Fruit fly (Drosophila melanogaster) whole organism, embryonic: ENCODE measurements around the gene osp.
A peak's percentile ranks its signal among the peaks of the same experiment; 100 is the strongest.

Source experiments
- Asciz ChIP-seq: fragments of 200-800 bp; sonication (Bioruptor generic); optimal IDR thresholded peaks from 2 replicates; lab custom pipeline; 2017; ENCODE audit warnings: missing biosample characterization, mild to moderate bottlenecking, missing genetic modification characterization, missing genetic modification reagents
- Awh ChIP-seq: fragments of 200-800 bp; sonication (Bioruptor generic); IDR thresholded peaks from 2 replicates; pipeline ENCODE4, ENCODE4 v1.3.6; 2022; ENCODE audit warnings: missing biosample characterization, missing genetic modification characterization
- B-H2 ChIP-seq: fragments of 200-800 bp; sonication (Bioruptor generic); optimal IDR thresholded peaks from 2 replicates; lab custom pipeline; 2018; ENCODE audit warnings: missing biosample characterization, mild to moderate bottlenecking, missing genetic modification characterization
- CG10959 ChIP-seq: fragments of 200-800 bp; sonication (Bioruptor generic); IDR thresholded peaks from 2 replicates; pipeline ENCODE4 v1.3.6; 2022; ENCODE audit warnings: missing biosample characterization, missing genetic modification characterization
- CG11093 ChIP-seq: fragments of 200-800 bp; sonication (Bioruptor generic); IDR thresholded peaks from 3 replicates; pipeline ENCODE4 v1.3.6; 2022; ENCODE audit warnings: missing biosample characterization, missing genetic modification characterization
- CG12155 ChIP-seq: fragments of 200-800 bp; sonication (Bioruptor generic); optimal IDR thresholded peaks from 3 replicates; lab custom pipeline; 2016; ENCODE audit warnings: missing biosample characterization, missing genetic modification characterization
- CG14014 ChIP-seq: fragments of 200-800 bp; sonication (Bioruptor generic); IDR thresholded peaks from 2 replicates; pipeline ENCODE4 v1.3.6; 2022; ENCODE audit warnings: missing biosample characterization, missing genetic modification characterization
- CG14710 ChIP-seq: fragments of 200-800 bp; sonication (Bioruptor generic); optimal IDR thresholded peaks from 3 replicates; lab custom pipeline; 2019; ENCODE audit warnings: missing biosample characterization, mild to moderate bottlenecking, missing genetic modification characterization, moderate library complexity
- CG1602 ChIP-seq: fragments of 200-800 bp; sonication (Bioruptor generic); optimal IDR thresholded peaks from 3 replicates; lab custom pipeline; 2016; ENCODE audit warnings: missing biosample characterization, missing genetic modification characterization
- CG16779 ChIP-seq: fragments of 200-800 bp; sonication (Bioruptor generic); IDR thresholded peaks from 2 replicates; pipeline ENCODE4 v1.3.6; 2022; ENCODE audit warnings: missing biosample characterization, missing genetic modification characterization
- CG1832 ChIP-seq: fragments of 200-800 bp; sonication (Bioruptor generic); optimal IDR thresholded peaks from 2 replicates; lab custom pipeline; 2017; ENCODE audit warnings: missing biosample characterization, mild to moderate bottlenecking, missing genetic modification characterization, inconsistent platforms
- CG2129 ChIP-seq: fragments of 200-800 bp; sonication (Bioruptor generic); IDR thresholded peaks from 2 replicates; pipeline ENCODE4 v1.3.6; 2022; ENCODE audit warnings: missing biosample characterization, missing genetic modification characterization; ENCODE audit not compliant: partially characterized antibody
- CG2678 ChIP-seq: fragments of 200-800 bp; sonication (Bioruptor generic); optimal IDR thresholded peaks from 3 replicates; lab custom pipeline; 2019; ENCODE audit warnings: missing biosample characterization, mild to moderate bottlenecking, missing genetic modification characterization, moderate library complexity
- CG30020 ChIP-seq: fragments of 200-800 bp; optimal IDR thresholded peaks from 2 replicates; lab custom pipeline; 2019; ENCODE audit warnings: missing biosample characterization, mild to moderate bottlenecking, missing genetic modification characterization, moderate library complexity
- CG3163 ChIP-seq: fragments of 200-800 bp; sonication (Bioruptor generic); optimal IDR thresholded peaks from 3 replicates; lab custom pipeline; 2016; ENCODE audit warnings: missing biosample characterization, missing genetic modification characterization
- CG32767 ChIP-seq: fragments of 200-800 bp; sonication (Bioruptor generic); IDR thresholded peaks from 2 replicates; pipeline ENCODE4 v1.3.6; 2022; ENCODE audit warnings: missing biosample characterization, missing genetic modification characterization
- CG3838 ChIP-seq: fragments of 200-800 bp; sonication (Bioruptor generic); optimal IDR thresholded peaks from 3 replicates; lab custom pipeline; 2016; ENCODE audit warnings: missing biosample characterization, missing genetic modification characterization
- CG6854 ChIP-seq: fragments of 200-800 bp; sonication (Bioruptor generic); optimal IDR thresholded peaks from 3 replicates; lab custom pipeline; 2017; ENCODE audit warnings: missing biosample characterization, mild to moderate bottlenecking, missing genetic modification characterization
- CG7556 ChIP-seq: fragments of 200-800 bp; sonication (Bioruptor generic); optimal IDR thresholded peaks from 2 replicates; lab custom pipeline; 2017; ENCODE audit warnings: missing biosample characterization, mild to moderate bottlenecking, missing genetic modification characterization
- CG7963 ChIP-seq: fragments of 200-800 bp; sonication (Bioruptor generic); IDR thresholded peaks from 3 replicates; pipeline ENCODE4 v1.3.6; 2022; ENCODE audit warnings: missing biosample characterization, missing genetic modification characterization; ENCODE audit not compliant: partially characterized antibody
- CG8765 ChIP-seq: fragments of 200-800 bp; sonication (Bioruptor generic); IDR thresholded peaks from 2 replicates; pipeline ENCODE4 v1.3.6; 2022; ENCODE audit warnings: missing biosample characterization, missing genetic modification characterization
- CG9876 ChIP-seq: fragments of 200-800 bp; sonication (Bioruptor generic); optimal IDR thresholded peaks from 2 replicates; lab custom pipeline; 2016; ENCODE audit warnings: missing biosample characterization, missing genetic modification characterization
- D19A ChIP-seq: fragments of 200-800 bp; optimal IDR thresholded peaks from 3 replicates; lab custom pipeline; 2019; ENCODE audit warnings: missing biosample characterization, mild to moderate bottlenecking, missing genetic modification characterization, moderate library complexity
- Dbx ChIP-seq: fragments of 200-800 bp; sonication (Bioruptor generic); IDR thresholded peaks from 3 replicates; pipeline ENCODE4 v1.3.6; 2022; ENCODE audit warnings: missing biosample characterization, missing genetic modification characterization
- Dll ChIP-seq: fragments of 200-800 bp; sonication (Bioruptor generic); IDR thresholded peaks from 4 replicates; pipeline ENCODE4 v1.3.6; 2022; ENCODE audit warnings: missing biosample characterization, missing genetic modification characterization; ENCODE audit not compliant: partially characterized antibody
- Fer2 ChIP-seq: fragments of 200-800 bp; sonication (Bioruptor generic); optimal IDR thresholded peaks from 2 replicates; lab custom pipeline; 2018; ENCODE audit warnings: missing biosample characterization, mild to moderate bottlenecking, missing genetic modification characterization, moderate library complexity
- HLH54F ChIP-seq: fragments of 200-800 bp; sonication (Bioruptor generic); optimal IDR thresholded peaks from 3 replicates; lab custom pipeline; 2016; ENCODE audit warnings: missing biosample characterization, missing genetic modification characterization
- Mad ChIP-seq: fragments of 200-800 bp; sonication (Bioruptor generic); optimal IDR thresholded peaks from 2 replicates; lab custom pipeline; 2016; ENCODE audit warnings: missing biosample characterization, missing genetic modification characterization
- Max ChIP-seq: fragments of 200-800 bp; sonication (Bioruptor generic); optimal IDR thresholded peaks from 2 replicates; lab custom pipeline; 2016; ENCODE audit warnings: missing biosample characterization, mild to moderate bottlenecking, missing genetic modification characterization
- Tbp ChIP-seq: fragments of >200 bp; optimal IDR thresholded peaks from 2 replicates; lab custom pipeline; 2018; ENCODE audit warnings: missing biosample characterization, missing genetic modification characterization
- abd-A ChIP-seq: fragments of 200-800 bp; sonication (Bioruptor generic); optimal IDR thresholded peaks from 3 replicates; lab custom pipeline; 2019; ENCODE audit warnings: missing biosample characterization, mild to moderate bottlenecking, missing genetic modification characterization, moderate library complexity
- al ChIP-seq: fragments of 200-800 bp; sonication (Bioruptor generic); IDR thresholded peaks from 2 replicates; pipeline ENCODE4 v1.3.6; 2022; ENCODE audit warnings: missing biosample characterization, missing genetic modification characterization
- bsh ChIP-seq, 2 experiments: fragments of 200-800 bp; sonication (Bioruptor generic); optimal IDR thresholded peaks; 2 replicates each; lab custom pipeline; 2017 to 2018; ENCODE audit warnings: mild to moderate bottlenecking in 2 of 2, missing biosample characterization in 2 of 2, missing genetic modification characterization in 2 of 2, moderate library complexity in 1 of 2
- crc ChIP-seq: fragments of 200-800 bp; sonication (Bioruptor generic); optimal IDR thresholded peaks from 2 replicates; lab custom pipeline; 2016; ENCODE audit warnings: missing biosample characterization, missing genetic modification characterization
- dan ChIP-seq: fragments of 200-800 bp; sonication (Bioruptor generic); IDR thresholded peaks from 2 replicates; pipeline ENCODE4 v1.3.6; 2022; ENCODE audit warnings: missing biosample characterization, missing genetic modification characterization
- danr ChIP-seq: fragments of 200-800 bp; sonication (Bioruptor generic); IDR thresholded peaks from 2 replicates; pipeline ENCODE4 v1.3.6; 2022; ENCODE audit warnings: missing biosample characterization, missing genetic modification characterization
- dpn ChIP-seq, 2 experiments: fragments of 200-800 bp; sonication (Bioruptor generic); optimal IDR thresholded peaks; 3 replicates each; lab custom pipeline; 2016; ENCODE audit warnings: missing biosample characterization in 2 of 2, missing genetic modification characterization in 2 of 2
- fu2 ChIP-seq: fragments of 200-800 bp; sonication (Bioruptor generic); optimal IDR thresholded peaks from 2 replicates; lab custom pipeline; 2016; ENCODE audit warnings: missing biosample characterization, missing genetic modification characterization
- gro ChIP-seq: fragments of 200-800 bp; sonication (Bioruptor generic); optimal IDR thresholded peaks from 2 replicates; lab custom pipeline; 2016; ENCODE audit warnings: missing biosample characterization, missing genetic modification characterization
- insv ChIP-seq, 2 experiments: fragments of 200-800 bp; sonication (Bioruptor generic); optimal IDR thresholded peaks; 3 replicates each; lab custom pipeline; 2016 to 2018; ENCODE audit warnings: missing biosample characterization in 2 of 2, missing genetic modification characterization in 2 of 2
- inv ChIP-seq: fragments of 200-800 bp; sonication (Bioruptor generic); IDR thresholded peaks from 2 replicates; pipeline ENCODE4 v1.3.6; 2022; ENCODE audit warnings: missing biosample characterization, missing genetic modification characterization; ENCODE audit not compliant: partially characterized antibody
- kah ChIP-seq: fragments of 200-800 bp; sonication (Bioruptor generic); optimal IDR thresholded peaks from 2 replicates; lab custom pipeline; 2018; ENCODE audit warnings: missing biosample characterization, mild to moderate bottlenecking, missing genetic modification characterization
- knrl ChIP-seq: fragments of 200-800 bp; sonication (Bioruptor generic); IDR thresholded peaks from 3 replicates; pipeline ENCODE4 v1.3.6; 2022; ENCODE audit warnings: missing biosample characterization, missing genetic modification characterization; ENCODE audit not compliant: partially characterized antibody
- lab ChIP-seq: fragments of 200-800 bp; sonication (Bioruptor generic); optimal IDR thresholded peaks from 3 replicates; lab custom pipeline; 2017; ENCODE audit warnings: missing biosample characterization, missing genetic modification characterization, mild to moderate bottlenecking, moderate library complexity, missing genetic modification reagents
- salm ChIP-seq: fragments of 200-800 bp; sonication (Bioruptor generic); optimal IDR thresholded peaks from 2 replicates; lab custom pipeline; 2018; ENCODE audit warnings: missing biosample characterization, mild to moderate bottlenecking, missing genetic modification characterization
- sens-2 ChIP-seq: fragments of 200-800 bp; sonication (Bioruptor generic); IDR thresholded peaks from 2 replicates; pipeline ENCODE4 v1.3.6; 2022; ENCODE audit warnings: missing biosample characterization, missing genetic modification characterization
- seq ChIP-seq: fragments of 200-800 bp; sonication (Bioruptor generic); IDR thresholded peaks from 2 replicates; pipeline ENCODE4 v1.3.6; 2022; ENCODE audit warnings: missing biosample characterization, missing genetic modification characterization
- sob ChIP-seq: fragments of 200-800 bp; sonication (Bioruptor generic); IDR thresholded peaks from 2 replicates; pipeline ENCODE4 v1.3.6; 2022; ENCODE audit warnings: missing biosample characterization, missing genetic modification characterization
- zen ChIP-seq: fragments of 200-800 bp; sonication (Bioruptor generic); optimal IDR thresholded peaks from 3 replicates; lab custom pipeline; 2018; ENCODE audit warnings: missing biosample characterization, mild to moderate bottlenecking, missing genetic modification characterization, moderate library complexity

Gene osp

dm6 chr2L:14614897-14615602, 74.1 kb downstream of the osp start, which contains the start of the genes Adh and Adhr (continued):
- TF ChIP-seq CG1832 (GFP tag; lab: Kevin White, UChicago) (no peak), CG6854 (GFP tag; lab: Kevin White, UChicago) (peak; percentile 41), knrl (GFP tag; lab: Robert Waterston, UW) (no peak), Asciz (GFP tag; lab: Kevin White, UChicago) (peak; percentile 61), lab (GFP tag; lab: Kevin White, UChicago) (peak; percentile 87), abd-A (tag; lab: Kevin White, UChicago) (no peak), sens-2 (peak; percentile 36; the same call in 1 of the 2 replicates), insv (GFP tag; optimal IDR thresholded peaks at IDR 0.05; lab: Kevin White, UChicago) (peak in 1 of 2 experiments; percentile 14), seq (GFP tag; lab: Robert Waterston, UW) (peak; percentile 27; the same call in 1 of the 2 replicates), CG30020 (tag; lab: Kevin White, UChicago) (peak; percentile 9), al (GFP tag; lab: Robert Waterston, UW) (peak; percentile 80), Fer2 (tag; lab: Kevin White, UChicago) (peak; percentile 51), CG16779 (0 out of 2 replicates have a peak, but pooled peaks have one; percentile 50), dan (GFP tag; lab: Robert Waterston, UW) (no peak), crc (GFP tag; lab: Kevin White, UChicago) (no peak), CG10959 (GFP tag; lab: Robert Waterston, UW) (no peak), Dbx (GFP tag; lab: Robert Waterston, UW) (peak; percentile 86), dpn (GFP tag; optimal IDR thresholded peaks at IDR 0.05; lab: Kevin White, UChicago) (peak; percentile 54 to 71), CG3163 (GFP tag; lab: Kevin White, UChicago) (peak; percentile 29), bsh (GFP tag; optimal IDR thresholded peaks at IDR 0.05; lab: Kevin White, UChicago) (peak in 1 of 2 experiments; percentile 81), CG12155 (GFP tag; lab: Kevin White, UChicago) (peak; percentile 74), inv (GFP tag; lab: Robert Waterston, UW) (no peak), CG1602 (GFP tag; lab: Kevin White, UChicago) (peak; percentile 37), fu2 (GFP tag; lab: Kevin White, UChicago) (peak; percentile 55), HLH54F (GFP tag; lab: Kevin White, UChicago) (peak; percentile 33), Dll (GFP tag; lab: Robert Waterston, UW) (no peak), Awh (GFP tag; lab: Robert Waterston, UW) (no peak), CG2678 (peak; percentile 91), danr (GFP tag; lab: Robert Waterston, UW) (no peak), CG2129 (GFP tag; lab: Robert Waterston, UW) (no peak), gro (GFP tag; lab: Kevin White, UChicago) (peak; percentile 50), D19A (tag; lab: Kevin White, UChicago) (peak; percentile 69), zen (tag; lab: Kevin White, UChicago) (peak; percentile 56), CG9876 (GFP tag; lab: Kevin White, UChicago) (peak; percentile 22), CG8765 (GFP tag; lab: Robert Waterston, UW) (no peak), CG11093 (no peak), CG3838 (GFP tag; lab: Kevin White, UChicago) (peak; percentile 14), kah (GFP tag; lab: Kevin White, UChicago) (peak; percentile 53), B-H2 (GFP tag; lab: Kevin White, UChicago) (peak; percentile 30), CG32767 (peak; percentile 69), CG7556 (GFP tag; lab: Kevin White, UChicago) (peak; percentile 83), CG14014 (GFP tag; lab: Robert Waterston, UW) (peak; percentile 71), salm (peak; percentile 28), Tbp (no peak), CG7963 (GFP tag; lab: Robert Waterston, UW) (no peak), CG14710 (peak; percentile 70), sob (GFP tag; lab: Robert Waterston, UW) (peak; percentile 65; the same call in 1 of the 2 replicates), Max (GFP tag; lab: Kevin White, UChicago) (peak; percentile 29), Mad (no peak)
